Fruit fly (Drosophila melanogaster) whole organism, embryonic: ENCODE data around the gene Pde9.

Source experiments
- Abd-B ChIP-seq: fragments of 200-800 bp; sonication (Bioruptor generic); optimal IDR thresholded peaks from 2 replicates; lab custom pipeline; 2018; ENCODE audit warnings: missing biosample characterization, mild to moderate bottlenecking, missing genetic modification characterization, moderate library complexity
- Adf1 ChIP-seq: fragments of 200-800 bp; sonication (Bioruptor generic); IDR thresholded peaks from 2 replicates; pipeline ENCODE4 v1.3.6; 2022; ENCODE audit warnings: missing biosample characterization, missing genetic modification characterization
- CG10274 ChIP-seq: fragments of 200-800 bp; sonication (Bioruptor generic); optimal IDR thresholded peaks from 3 replicates; lab custom pipeline; 2017; ENCODE audit warnings: missing biosample characterization, mild to moderate bottlenecking, missing genetic modification characterization
- CG10321 ChIP-seq: fragments of 200-800 bp; sonication (Bioruptor generic); IDR thresholded peaks from 2 replicates; pipeline ENCODE4 v1.3.6; 2022; ENCODE audit warnings: missing biosample characterization, missing genetic modification characterization
- CG11723 ChIP-seq: fragments of 200-800 bp; sonication (Bioruptor generic); optimal IDR thresholded peaks from 2 replicates; lab custom pipeline; 2017; ENCODE audit warnings: missing biosample characterization, mild to moderate bottlenecking, missing genetic modification characterization
- CG12155 ChIP-seq: fragments of 200-800 bp; sonication (Bioruptor generic); optimal IDR thresholded peaks from 3 replicates; lab custom pipeline; 2016; ENCODE audit warnings: missing biosample characterization, missing genetic modification characterization
- CG12391 ChIP-seq: fragments of 200-800 bp; sonication (Bioruptor generic); optimal IDR thresholded peaks from 3 replicates; lab custom pipeline; 2018; ENCODE audit warnings: missing biosample characterization, mild to moderate bottlenecking, missing genetic modification characterization, moderate library complexity
- CG14014 ChIP-seq: fragments of 200-800 bp; sonication (Bioruptor generic); IDR thresholded peaks from 2 replicates; pipeline ENCODE4 v1.3.6; 2022; ENCODE audit warnings: missing biosample characterization, missing genetic modification characterization
- CG1529 ChIP-seq: fragments of 200-800 bp; sonication (Bioruptor generic); optimal IDR thresholded peaks from 3 replicates; lab custom pipeline; 2018; ENCODE audit warnings: missing biosample characterization, missing genetic modification characterization
- CG17802 ChIP-seq: fragments of 200-800 bp; sonication (Bioruptor generic); optimal IDR thresholded peaks from 2 replicates; lab custom pipeline; 2018; ENCODE audit warnings: missing biosample characterization, mild to moderate bottlenecking, missing genetic modification characterization, moderate library complexity
- CG18011 ChIP-seq: fragments of 200-800 bp; sonication (Bioruptor generic); optimal IDR thresholded peaks from 2 replicates; lab custom pipeline; 2017; ENCODE audit warnings: missing biosample characterization, missing genetic modification characterization, mild to moderate bottlenecking, moderate library complexity, missing genotype
- CG31224 ChIP-seq: fragments of 200-800 bp; sonication (Bioruptor generic); IDR thresholded peaks from 2 replicates; pipeline ENCODE4 v1.3.6; 2022; ENCODE audit warnings: missing biosample characterization, missing genetic modification characterization
- CG31388 ChIP-seq: fragments of 200-800 bp; sonication (Bioruptor generic); optimal IDR thresholded peaks from 2 replicates; lab custom pipeline; 2016; ENCODE audit warnings: missing biosample characterization, missing genetic modification characterization
- CG31441 ChIP-seq: fragments of 200-800 bp; sonication (Bioruptor generic); IDR thresholded peaks from 2 replicates; pipeline ENCODE4 v1.3.6; 2022; ENCODE audit warnings: missing biosample characterization, missing genetic modification characterization
- CG3407 ChIP-seq: fragments of 200-800 bp; sonication (Bioruptor generic); optimal IDR thresholded peaks from 2 replicates; lab custom pipeline; 2018; ENCODE audit warnings: missing biosample characterization, mild to moderate bottlenecking, missing genetic modification characterization
- CG4360 ChIP-seq: fragments of 200-800 bp; sonication (Bioruptor generic); IDR thresholded peaks from 2 replicates; pipeline ENCODE4 v1.3.6; 2022; ENCODE audit warnings: missing biosample characterization, missing genetic modification characterization
- CG4404 ChIP-seq: fragments of 200-800 bp; sonication (Bioruptor generic); IDR thresholded peaks from 2 replicates; pipeline ENCODE4 v1.3.6; 2022; ENCODE audit warnings: missing biosample characterization, missing genetic modification characterization
- CG4854 ChIP-seq: fragments of 200-800 bp; sonication (Bioruptor generic); optimal IDR thresholded peaks from 2 replicates; lab custom pipeline; 2016; ENCODE audit warnings: missing biosample characterization, missing genetic modification characterization, inconsistent platforms
- CG9797 ChIP-seq: fragments of 200-800 bp; sonication (Bioruptor generic); optimal IDR thresholded peaks from 3 replicates; lab custom pipeline; 2018; ENCODE audit warnings: missing biosample characterization, mild to moderate bottlenecking, missing genetic modification characterization
- CTCF ChIP-seq: fragments of 200-800 bp; sonication (Bioruptor generic); optimal IDR thresholded peaks from 2 replicates; lab custom pipeline; 2017; ENCODE audit warnings: missing biosample characterization, mild to moderate bottlenecking, missing genetic modification characterization, moderate library complexity
- D ChIP-seq, 2 experiments: fragments of 200-800 bp in 1 of 2; fragments of >200 bp in 1 of 2; sonication (Bioruptor generic) in 1 of 2; optimal IDR thresholded peaks; 2 replicates in 1 of 2; 3 replicates in 1 of 2; lab custom pipeline; 2017; ENCODE audit warnings: mild to moderate bottlenecking in 1 of 2, missing biosample characterization in 1 of 2, missing genetic modification characterization in 1 of 2, missing genetic modification reagents in 1 of 2
- Dad ChIP-seq: fragments of 200-800 bp; sonication (Bioruptor generic); optimal IDR thresholded peaks from 3 replicates; lab custom pipeline; 2016; ENCODE audit warnings: missing biosample characterization, missing genetic modification characterization
- Dll ChIP-seq: fragments of 200-800 bp; sonication (Bioruptor generic); IDR thresholded peaks from 4 replicates; pipeline ENCODE4 v1.3.6; 2022; ENCODE audit warnings: missing biosample characterization, missing genetic modification characterization; ENCODE audit not compliant: partially characterized antibody
- Elba2 ChIP-seq: fragments of 200-800 bp; sonication (Bioruptor generic); optimal IDR thresholded peaks from 3 replicates; lab custom pipeline; 2016; ENCODE audit warnings: missing biosample characterization, missing genetic modification characterization
- H2.0 ChIP-seq: fragments of 200-800 bp; sonication (Bioruptor generic); IDR thresholded peaks from 2 replicates; pipeline ENCODE4 v1.3.6; 2022; ENCODE audit warnings: missing biosample characterization, missing genetic modification characterization
- Hmx ChIP-seq: fragments of 200-800 bp; sonication (Bioruptor generic); optimal IDR thresholded peaks from 2 replicates; lab custom pipeline; 2016; ENCODE audit warnings: missing biosample characterization, missing genetic modification characterization
- Hr3 ChIP-seq: fragments of 200-800 bp; sonication (Bioruptor generic); optimal IDR thresholded peaks from 3 replicates; lab custom pipeline; 2016; ENCODE audit warnings: missing biosample characterization, missing genetic modification characterization
- Kr ChIP-seq: fragments of 200-800 bp; sonication (Bioruptor generic); optimal IDR thresholded peaks from 2 replicates; lab custom pipeline; 2017; ENCODE audit warnings: missing biosample characterization, mild to moderate bottlenecking, missing genetic modification characterization
- Opbp ChIP-seq: fragments of 200-800 bp; sonication (Bioruptor generic); IDR thresholded peaks from 3 replicates; pipeline ENCODE4 v1.3.6; 2022; ENCODE audit warnings: missing biosample characterization, missing genetic modification characterization; ENCODE audit not compliant: partially characterized antibody
- Optix ChIP-seq: fragments of 200-800 bp; sonication (Bioruptor generic); IDR thresholded peaks from 3 replicates; pipeline ENCODE4 v1.3.6; 2022; ENCODE audit warnings: missing biosample characterization, missing genetic modification characterization
- PHDP ChIP-seq: fragments of 200-800 bp; sonication (Bioruptor generic); optimal IDR thresholded peaks from 3 replicates; lab custom pipeline; 2018; ENCODE audit warnings: missing biosample characterization, mild to moderate bottlenecking, missing genetic modification characterization, moderate library complexity
- Ravus ChIP-seq: fragments of 200-800 bp; sonication (Bioruptor generic); IDR thresholded peaks from 2 replicates; pipeline ENCODE4 v1.3.6; 2022; ENCODE audit warnings: missing biosample characterization, missing genetic modification characterization
- Rfx ChIP-seq: fragments of 200-800 bp; sonication (Bioruptor generic); IDR thresholded peaks from 2 replicates; pipeline ENCODE4 v1.3.6; 2022; ENCODE audit warnings: missing biosample characterization, missing genetic modification characterization
- Sox100B ChIP-seq: fragments of 200-800 bp; sonication (Bioruptor generic); optimal IDR thresholded peaks from 3 replicates; lab custom pipeline; 2018; ENCODE audit warnings: missing biosample characterization, mild to moderate bottlenecking, missing genetic modification characterization
- Sox102F ChIP-seq: fragments of 200-800 bp; sonication (Bioruptor generic); optimal IDR thresholded peaks from 2 replicates; lab custom pipeline; 2018; ENCODE audit warnings: missing biosample characterization, mild to moderate bottlenecking, missing genetic modification characterization, moderate library complexity
- Ssrp ChIP-seq: fragments of 200-800 bp; sonication (Bioruptor generic); optimal IDR thresholded peaks from 2 replicates; lab custom pipeline; 2018; ENCODE audit warnings: missing biosample characterization, mild to moderate bottlenecking, missing genetic modification characterization, moderate library complexity
- Xrp1 ChIP-seq: fragments of 200-800 bp; sonication (Bioruptor generic); IDR thresholded peaks from 2 replicates; pipeline ENCODE4 v1.3.6; 2022; ENCODE audit warnings: missing biosample characterization, missing genetic modification characterization
- al ChIP-seq: fragments of 200-800 bp; sonication (Bioruptor generic); IDR thresholded peaks from 2 replicates; pipeline ENCODE4 v1.3.6; 2022; ENCODE audit warnings: missing biosample characterization, missing genetic modification characterization
- ap ChIP-seq: fragments of 200-800 bp; sonication (Bioruptor generic); IDR thresholded peaks from 2 replicates; pipeline ENCODE4 v1.3.6; 2022; ENCODE audit warnings: missing biosample characterization, missing genetic modification characterization
- ci ChIP-seq: fragments of 200-800 bp; sonication (Bioruptor generic); IDR thresholded peaks from 3 replicates; pipeline ENCODE4 v1.3.6; 2022; ENCODE audit warnings: missing biosample characterization, missing genetic modification characterization
- fd3F ChIP-seq: fragments of 200-800 bp; sonication (Bioruptor generic); optimal IDR thresholded peaks from 2 replicates; lab custom pipeline; 2018; ENCODE audit warnings: missing biosample characterization, mild to moderate bottlenecking, missing genetic modification characterization, moderate library complexity
- fu2 ChIP-seq: fragments of 200-800 bp; sonication (Bioruptor generic); optimal IDR thresholded peaks from 2 replicates; lab custom pipeline; 2016; ENCODE audit warnings: missing biosample characterization, missing genetic modification characterization
- ind ChIP-seq: fragments of 200-800 bp; sonication (Bioruptor generic); optimal IDR thresholded peaks from 3 replicates; lab custom pipeline; 2016; ENCODE audit warnings: missing biosample characterization, missing genetic modification characterization
- jigr1 ChIP-seq: fragments of 200-800 bp; sonication (Bioruptor generic); IDR thresholded peaks from 3 replicates; pipeline ENCODE4 v1.3.6; 2022; ENCODE audit warnings: missing biosample characterization, missing genetic modification characterization
- knrl ChIP-seq: fragments of 200-800 bp; sonication (Bioruptor generic); IDR thresholded peaks from 3 replicates; pipeline ENCODE4 v1.3.6; 2022; ENCODE audit warnings: missing biosample characterization, missing genetic modification characterization; ENCODE audit not compliant: partially characterized antibody
- lmd ChIP-seq: fragments of 200-800 bp; sonication (Bioruptor generic); IDR thresholded peaks from 2 replicates; pipeline ENCODE4 v1.3.6; 2022; ENCODE audit warnings: missing biosample characterization, missing genetic modification characterization
- lov ChIP-seq, 2 experiments: fragments of 200-800 bp in 1 of 2; fragments of >200 bp in 1 of 2; sonication (Bioruptor generic) in 1 of 2; IDR thresholded peaks in 1 of 2; optimal IDR thresholded peaks in 1 of 2; 2 replicates in 1 of 2; 3 replicates in 1 of 2; pipeline versions ENCODE4 v1.3.6 to Lab custom; 2017 to 2022; ENCODE audit warnings: missing biosample characterization in 1 of 2, missing genetic modification characterization in 1 of 2
- nau ChIP-seq: fragments of 200-800 bp; sonication (Bioruptor generic); optimal IDR thresholded peaks from 3 replicates; lab custom pipeline; 2017; ENCODE audit warnings: missing biosample characterization, mild to moderate bottlenecking, missing genetic modification characterization, missing genetic modification reagents
- sob ChIP-seq: fragments of 200-800 bp; sonication (Bioruptor generic); IDR thresholded peaks from 2 replicates; pipeline ENCODE4 v1.3.6; 2022; ENCODE audit warnings: missing biosample characterization, missing genetic modification characterization
- tin ChIP-seq: fragments of 200-800 bp; sonication (Bioruptor generic); optimal IDR thresholded peaks from 3 replicates; lab custom pipeline; 2016; ENCODE audit warnings: missing biosample characterization, missing genetic modification characterization
- vvl ChIP-seq: fragments of 200-800 bp; sonication (Bioruptor generic); IDR thresholded peaks from 2 replicates; pipeline ENCODE4 v1.3.6; 2022; ENCODE audit warnings: missing biosample characterization, missing genetic modification characterization

Pde9 gene

dm6 chrX:12752196-12752595 lies 144.9 kb downstream of the Pde9 start (continued):
- peak; percentile 99 for TF ChIP-seq Hr3
- TF ChIP-seq ci (GFP tag; lab: Robert Waterston, UW) = peak; percentile 98
- TF ChIP-seq H2.0 (GFP tag; lab: Robert Waterston, UW) = peak; percentile 99
- TF ChIP-seq CG10274 (GFP tag; lab: Kevin White, UChicago) = peak; percentile 96
- TF ChIP-seq Dll = no peak
- peak; percentile 99 for TF ChIP-seq lmd (GFP tag; lab: Robert Waterston, UW)
- TF ChIP-seq ind = peak; percentile 100
- TF ChIP-seq CTCF (GFP tag; lab: Kevin White, UChicago) = peak; percentile 41
- TF ChIP-seq knrl = no peak
- TF ChIP-seq Adf1 (GFP tag; lab: Robert Waterston, UW) = peak; percentile 89
- no peak for TF ChIP-seq D (optimal IDR thresholded peaks at IDR 0.05; lab: Kevin White, UChicago)
- TF ChIP-seq D (GFP tag; optimal IDR thresholded peaks at IDR 0.05; lab: Kevin White, UChicago) = peak; percentile 99
- peak; percentile 99 for TF ChIP-seq sob
- TF ChIP-seq lov (optimal IDR thresholded peaks at IDR 0.05; lab: Kevin White, UChicago) = no peak
- peak; percentile 99 for TF ChIP-seq lov (GFP tag; IDR thresholded peaks at IDR 0.05; lab: Robert Waterston, UW)
- peak; percentile 99 for TF ChIP-seq CG14014
- TF ChIP-seq CG4360 (GFP tag; lab: Robert Waterston, UW) = 0 out of 2 replicates have a peak, but pooled peaks have one; percentile 66
- TF ChIP-seq Xrp1 (GFP tag; lab: Robert Waterston, UW) = peak; percentile 100
- TF ChIP-seq Sox100B = peak; percentile 97
- TF ChIP-seq CG10321 = peak; percentile 76
- peak; percentile 91 for TF ChIP-seq CG18011
- peak; percentile 98 for TF ChIP-seq ap
- peak; percentile 99 for TF ChIP-seq CG11723
- TF ChIP-seq PHDP (tag; lab: Kevin White, UChicago) = peak; percentile 99
- TF ChIP-seq al = peak; percentile 99
- peak; percentile 64 for TF ChIP-seq CG9797
- TF ChIP-seq Sox102F = peak; percentile 99
- peak; percentile 98 for TF ChIP-seq CG31441
- TF ChIP-seq Optix (GFP tag; lab: Robert Waterston, UW) = peak; percentile 98
- TF ChIP-seq Dad = peak; percentile 99
- peak; percentile 97 for TF ChIP-seq nau (GFP tag; lab: Kevin White, UChicago)
- TF ChIP-seq CG17802 (tag; lab: Kevin White, UChicago) = peak; percentile 93
- TF ChIP-seq Hmx (GFP tag; lab: Kevin White, UChicago) = peak; percentile 98
- TF ChIP-seq CG1529 (GFP tag; lab: Kevin White, UChicago) = peak; percentile 98
- TF ChIP-seq Rfx (GFP tag; lab: Robert Waterston, UW) = peak; percentile 99
- TF ChIP-seq Kr (GFP tag; lab: Kevin White, UChicago) = peak; percentile 2
- peak; percentile 94 for TF ChIP-seq Elba2 (GFP tag; lab: Kevin White, UChicago)
- TF ChIP-seq CG4404 = peak; percentile 99
- peak; percentile 99 for TF ChIP-seq vvl
- peak; percentile 98 for TF ChIP-seq CG31388 (GFP tag; lab: Kevin White, UChicago)
- TF ChIP-seq fu2 (GFP tag; lab: Kevin White, UChicago) = peak; percentile 99
- peak; percentile 99 for TF ChIP-seq CG4854
- peak; percentile 98 for TF ChIP-seq Ravus (GFP tag; lab: Robert Waterston, UW)
- TF ChIP-seq fd3F = peak; percentile 98
- TF ChIP-seq Ssrp (tag; lab: Kevin White, UChicago) = peak; percentile 99
- TF ChIP-seq Abd-B (GFP tag; lab: Kevin White, UChicago) = peak; percentile 99
- peak; percentile 97 for TF ChIP-seq CG3407 (GFP tag; lab: Kevin White, UChicago)
- peak; percentile 99 for TF ChIP-seq CG12155 (GFP tag; lab: Kevin White, UChicago)
- peak; percentile 97 for TF ChIP-seq CG31224
- no peak for TF ChIP-seq Opbp (GFP tag; lab: Robert Waterston, UW)
- TF ChIP-seq CG12391 (tag; lab: Kevin White, UChicago) = peak; percentile 99
- TF ChIP-seq jigr1 (GFP tag; lab: Robert Waterston, UW) = peak; percentile 98
- TF ChIP-seq tin (GFP tag; lab: Kevin White, UChicago) = peak; percentile 99
